Fruit fly (Drosophila melanogaster) Kc167 (cell line): ENCODE data around the gene Taf7.

Source experiments
- Sin3A ChIP-seq: fragments of >200 bp; optimal IDR thresholded peaks from 2 replicates; lab custom pipeline; 2018; ENCODE audit warnings: missing external identifiers
- psq ChIP-seq: fragments of >200 bp; optimal IDR thresholded peaks from 2 replicates; lab custom pipeline; 2017; ENCODE audit warnings: missing external identifiers

dm6 chr3R:7913139-7913538, 6.0 kb downstream of the Taf7 start, which contains the start of gene Rfk:
- TF ChIP-seq Sin3A (lab: Kevin White, UChicago) (no peak), psq (no peak)
